Fruit fly (Drosophila melanogaster) whole organism, embryonic: ENCODE results near the gene Ac76E.
A peak's percentile ranks its signal among the peaks of the same experiment; 100 is the strongest.

ENCODE experiments used
- Antp ChIP-seq: fragments of 200-800 bp; sonication (Bioruptor generic); optimal IDR thresholded peaks from 3 replicates; lab custom pipeline; 2016; ENCODE audit warnings: missing biosample characterization, missing genetic modification characterization
- Asciz ChIP-seq: fragments of 200-800 bp; sonication (Bioruptor generic); optimal IDR thresholded peaks from 2 replicates; lab custom pipeline; 2017; ENCODE audit warnings: missing biosample characterization, mild to moderate bottlenecking, missing genetic modification characterization, missing genetic modification reagents
- Blimp-1 ChIP-seq: fragments of 200-800 bp; sonication (Bioruptor generic); optimal IDR thresholded peaks from 3 replicates; lab custom pipeline; 2018; ENCODE audit warnings: missing biosample characterization, missing genetic modification characterization, mild to moderate bottlenecking, moderate library complexity, missing genetic modification reagents
- CG10366 ChIP-seq: fragments of 200-800 bp; sonication (Bioruptor generic); IDR thresholded peaks from 2 replicates; pipeline ENCODE4 v1.3.6; 2022; ENCODE audit warnings: missing biosample characterization, missing genetic modification characterization
- CG10431 ChIP-seq: fragments of 200-800 bp; sonication (Bioruptor generic); optimal IDR thresholded peaks from 3 replicates; lab custom pipeline; 2018; ENCODE audit warnings: missing biosample characterization, mild to moderate bottlenecking, missing genetic modification characterization
- CG10979 ChIP-seq: fragments of 200-800 bp; sonication (Bioruptor generic); optimal IDR thresholded peaks from 2 replicates; lab custom pipeline; 2018; ENCODE audit warnings: missing biosample characterization, mild to moderate bottlenecking, missing genetic modification characterization, moderate library complexity
- CG11456 ChIP-seq: fragments of 200-800 bp; sonication (Bioruptor generic); IDR thresholded peaks from 3 replicates; pipeline ENCODE4 v1.3.6; 2022; ENCODE audit warnings: missing biosample characterization, missing genetic modification characterization
- CG13424 ChIP-seq: fragments of 200-800 bp; sonication (Bioruptor generic); optimal IDR thresholded peaks from 2 replicates; lab custom pipeline; 2019; ENCODE audit warnings: missing biosample characterization, mild to moderate bottlenecking, missing genetic modification characterization, moderate library complexity
- CG17568 ChIP-seq: fragments of 200-800 bp; sonication (Bioruptor generic); optimal IDR thresholded peaks from 2 replicates; lab custom pipeline; 2018; ENCODE audit warnings: missing biosample characterization, mild to moderate bottlenecking, missing genetic modification characterization, moderate library complexity
- CG17912 ChIP-seq: fragments of 200-800 bp; sonication (Bioruptor generic); optimal IDR thresholded peaks from 2 replicates; lab custom pipeline; 2018; ENCODE audit warnings: missing biosample characterization, mild to moderate bottlenecking, missing genetic modification characterization
- CG34224 ChIP-seq: fragments of 200-800 bp; sonication (Bioruptor generic); IDR thresholded peaks from 3 replicates; pipeline ENCODE4 v1.3.6; 2022; ENCODE audit warnings: missing biosample characterization, missing genetic modification characterization; ENCODE audit not compliant: partially characterized antibody
- CG3838 ChIP-seq: fragments of 200-800 bp; sonication (Bioruptor generic); optimal IDR thresholded peaks from 3 replicates; lab custom pipeline; 2016; ENCODE audit warnings: missing biosample characterization, missing genetic modification characterization
- CG5180 ChIP-seq: fragments of 200-800 bp; sonication (Bioruptor generic); optimal IDR thresholded peaks from 3 replicates; lab custom pipeline; 2017; ENCODE audit warnings: missing biosample characterization, missing genetic modification characterization, mild to moderate bottlenecking, moderate library complexity, missing genetic modification reagents
- CG6765 ChIP-seq: fragments of 200-800 bp; sonication (Bioruptor generic); optimal IDR thresholded peaks from 3 replicates; lab custom pipeline; 2017; ENCODE audit warnings: missing biosample characterization, mild to moderate bottlenecking, missing genetic modification characterization
- CG6791 ChIP-seq: fragments of 200-800 bp; sonication (Bioruptor generic); IDR thresholded peaks from 3 replicates; pipeline ENCODE4 v1.3.6; 2022; ENCODE audit warnings: missing biosample characterization, missing genetic modification characterization; ENCODE audit not compliant: partially characterized antibody
- CG6854 ChIP-seq: fragments of 200-800 bp; sonication (Bioruptor generic); optimal IDR thresholded peaks from 3 replicates; lab custom pipeline; 2017; ENCODE audit warnings: missing biosample characterization, mild to moderate bottlenecking, missing genetic modification characterization
- CG8281 ChIP-seq: fragments of 200-800 bp; sonication (Bioruptor generic); optimal IDR thresholded peaks from 2 replicates; lab custom pipeline; 2018; ENCODE audit warnings: missing biosample characterization, mild to moderate bottlenecking, missing genetic modification characterization, moderate library complexity
- CoRest ChIP-seq: fragments of 200-800 bp; sonication (Bioruptor generic); optimal IDR thresholded peaks from 3 replicates; lab custom pipeline; 2018; ENCODE audit warnings: missing biosample characterization, mild to moderate bottlenecking, missing genetic modification characterization, moderate library complexity
- Dad ChIP-seq: fragments of 200-800 bp; sonication (Bioruptor generic); optimal IDR thresholded peaks from 3 replicates; lab custom pipeline; 2016; ENCODE audit warnings: missing biosample characterization, missing genetic modification characterization
- GATAe ChIP-seq: fragments of 200-800 bp; sonication (Bioruptor generic); conservative IDR thresholded peaks from 2 replicates; pipeline ENCODE4 v1.3.6; 2022; ENCODE audit warnings: missing biosample characterization, missing genetic modification characterization
- HLH4C ChIP-seq: fragments of 200-800 bp; sonication (Bioruptor generic); IDR thresholded peaks from 3 replicates; pipeline ENCODE4 v1.3.6; 2022; ENCODE audit warnings: missing biosample characterization, missing genetic modification characterization; ENCODE audit not compliant: partially characterized antibody
- HLH54F ChIP-seq: fragments of 200-800 bp; sonication (Bioruptor generic); optimal IDR thresholded peaks from 3 replicates; lab custom pipeline; 2016; ENCODE audit warnings: missing biosample characterization, missing genetic modification characterization
- Hsf ChIP-seq: fragments of 200-800 bp; sonication (Bioruptor generic); optimal IDR thresholded peaks from 3 replicates; lab custom pipeline; 2016; ENCODE audit warnings: missing biosample characterization, missing genetic modification characterization
- Mrtf ChIP-seq: fragments of 200-800 bp; sonication (Bioruptor generic); IDR thresholded peaks from 3 replicates; pipeline ENCODE4 v1.3.6; 2022; ENCODE audit warnings: missing biosample characterization, missing genetic modification characterization
- NK7.1 ChIP-seq: fragments of 200-800 bp; sonication (Bioruptor generic); optimal IDR thresholded peaks from 3 replicates; lab custom pipeline; 2016; ENCODE audit warnings: missing biosample characterization, missing genetic modification characterization
- Nf-YB ChIP-seq: fragments of 200-800 bp; sonication (Bioruptor generic); optimal IDR thresholded peaks from 3 replicates; lab custom pipeline; 2019; ENCODE audit warnings: missing biosample characterization, mild to moderate bottlenecking, missing genetic modification characterization, moderate library complexity
- NfI ChIP-seq: fragments of 200-800 bp; sonication (Bioruptor generic); optimal IDR thresholded peaks from 3 replicates; lab custom pipeline; 2018; ENCODE audit warnings: missing biosample characterization, mild to moderate bottlenecking, missing genetic modification characterization, moderate library complexity
- Optix ChIP-seq: fragments of 200-800 bp; sonication (Bioruptor generic); IDR thresholded peaks from 3 replicates; pipeline ENCODE4 v1.3.6; 2022; ENCODE audit warnings: missing biosample characterization, missing genetic modification characterization
- PHDP ChIP-seq: fragments of 200-800 bp; sonication (Bioruptor generic); optimal IDR thresholded peaks from 3 replicates; lab custom pipeline; 2018; ENCODE audit warnings: missing biosample characterization, mild to moderate bottlenecking, missing genetic modification characterization, moderate library complexity
- Stat92E ChIP-seq, 3 experiments: fragments of >200 bp in 2 of 3; fragments of 200-800 bp in 1 of 3; sonication (Bioruptor generic) in 1 of 3; optimal IDR thresholded peaks; 2 replicates each; lab custom pipeline; 2017 to 2019; ENCODE audit warnings: missing biosample characterization in 3 of 3, missing genetic modification characterization in 3 of 3, mild to moderate bottlenecking in 1 of 3, moderate library complexity in 1 of 3
- Vsx1 ChIP-seq: fragments of 200-800 bp; sonication (Bioruptor generic); optimal IDR thresholded peaks from 2 replicates; lab custom pipeline; 2017; ENCODE audit warnings: missing biosample characterization, mild to moderate bottlenecking, missing genetic modification characterization, missing genetic modification reagents
- Xrp1 ChIP-seq: fragments of 200-800 bp; sonication (Bioruptor generic); IDR thresholded peaks from 2 replicates; pipeline ENCODE4 v1.3.6; 2022; ENCODE audit warnings: missing biosample characterization, missing genetic modification characterization
- al ChIP-seq: fragments of 200-800 bp; sonication (Bioruptor generic); IDR thresholded peaks from 2 replicates; pipeline ENCODE4 v1.3.6; 2022; ENCODE audit warnings: missing biosample characterization, missing genetic modification characterization
- ato ChIP-seq: fragments of 200-800 bp; sonication (Bioruptor generic); IDR thresholded peaks from 2 replicates; pipeline ENCODE4 v1.3.6; 2022; ENCODE audit warnings: missing biosample characterization, missing genetic modification characterization; ENCODE audit not compliant: partially characterized antibody
- dmrt99B ChIP-seq: fragments of 200-800 bp; sonication (Bioruptor generic); optimal IDR thresholded peaks from 2 replicates; lab custom pipeline; 2018; ENCODE audit warnings: missing biosample characterization, mild to moderate bottlenecking, missing genetic modification characterization, moderate library complexity
- ewg ChIP-seq: fragments of 200-800 bp; sonication (Bioruptor generic); optimal IDR thresholded peaks from 3 replicates; lab custom pipeline; 2017; ENCODE audit warnings: mild to moderate bottlenecking, missing biosample characterization, missing genetic modification reagents, missing genetic modification characterization
- ftz-f1 ChIP-seq: fragments of 200-800 bp; sonication (Bioruptor generic); optimal IDR thresholded peaks from 2 replicates; lab custom pipeline; 2016; ENCODE audit warnings: missing biosample characterization, missing genetic modification characterization
- hb ChIP-seq: fragments of 200-800 bp; sonication (Bioruptor generic); IDR thresholded peaks from 3 replicates; pipeline ENCODE4 v1.3.6; 2022; ENCODE audit warnings: missing biosample characterization, missing genetic modification characterization; ENCODE audit not compliant: partially characterized antibody
- kay ChIP-seq: fragments of 200-800 bp; sonication (Bioruptor generic); optimal IDR thresholded peaks from 2 replicates; lab custom pipeline; 2016; ENCODE audit warnings: missing biosample characterization, missing genetic modification characterization
- peb ChIP-seq: fragments of 200-800 bp; sonication (Bioruptor generic); IDR thresholded peaks from 2 replicates; pipeline ENCODE4 v1.3.6; 2022; ENCODE audit warnings: missing biosample characterization, missing genetic modification characterization
- sc ChIP-seq, 3 experiments: fragments of >200 bp in 2 of 3; fragments of 200-800 bp in 1 of 3; sonication (Bioruptor generic) in 1 of 3; optimal IDR thresholded peaks; 2 replicates in 2 of 3; 3 replicates in 1 of 3; lab custom pipeline; 2017; ENCODE audit warnings: mild to moderate bottlenecking in 1 of 3, missing biosample characterization in 1 of 3, missing genetic modification characterization in 1 of 3, missing genetic modification reagents in 1 of 3
- sens-2 ChIP-seq: fragments of 200-800 bp; sonication (Bioruptor generic); IDR thresholded peaks from 2 replicates; pipeline ENCODE4 v1.3.6; 2022; ENCODE audit warnings: missing biosample characterization, missing genetic modification characterization
- sim ChIP-seq: fragments of 200-800 bp; sonication (Bioruptor generic); IDR thresholded peaks from 2 replicates; pipeline ENCODE4 v1.3.6; 2022; ENCODE audit warnings: missing biosample characterization, missing genetic modification characterization
- sima ChIP-seq: fragments of 200-800 bp; sonication (Bioruptor generic); optimal IDR thresholded peaks from 2 replicates; lab custom pipeline; 2016; ENCODE audit warnings: missing biosample characterization, missing genetic modification characterization
- tll ChIP-seq, 2 experiments: fragments of 200-800 bp in 1 of 2; fragments of >200 bp in 1 of 2; sonication (Bioruptor generic) in 1 of 2; optimal IDR thresholded peaks; 2 replicates each; lab custom pipeline; 2017 to 2019; ENCODE audit warnings: missing biosample characterization in 2 of 2, missing genetic modification characterization in 2 of 2, mild to moderate bottlenecking in 1 of 2, moderate library complexity in 1 of 2
- trh ChIP-seq: fragments of 200-800 bp; sonication (Bioruptor generic); optimal IDR thresholded peaks from 2 replicates; lab custom pipeline; 2016; ENCODE audit warnings: missing biosample characterization, missing genetic modification characterization
- tup ChIP-seq: fragments of 200-800 bp; sonication (Bioruptor generic); optimal IDR thresholded peaks from 2 replicates; lab custom pipeline; 2016; ENCODE audit warnings: missing biosample characterization, mild to moderate bottlenecking, missing genetic modification characterization, moderate library complexity
- unc-4 ChIP-seq: fragments of 200-800 bp; sonication (Bioruptor generic); IDR thresholded peaks from 2 replicates; pipeline ENCODE4 v1.3.6; 2022; ENCODE audit warnings: missing biosample characterization, missing genetic modification characterization; ENCODE audit not compliant: partially characterized antibody
- vvl ChIP-seq: fragments of 200-800 bp; sonication (Bioruptor generic); IDR thresholded peaks from 2 replicates; pipeline ENCODE4 v1.3.6; 2022; ENCODE audit warnings: missing biosample characterization, missing genetic modification characterization

Ac76E gene

DNA sequence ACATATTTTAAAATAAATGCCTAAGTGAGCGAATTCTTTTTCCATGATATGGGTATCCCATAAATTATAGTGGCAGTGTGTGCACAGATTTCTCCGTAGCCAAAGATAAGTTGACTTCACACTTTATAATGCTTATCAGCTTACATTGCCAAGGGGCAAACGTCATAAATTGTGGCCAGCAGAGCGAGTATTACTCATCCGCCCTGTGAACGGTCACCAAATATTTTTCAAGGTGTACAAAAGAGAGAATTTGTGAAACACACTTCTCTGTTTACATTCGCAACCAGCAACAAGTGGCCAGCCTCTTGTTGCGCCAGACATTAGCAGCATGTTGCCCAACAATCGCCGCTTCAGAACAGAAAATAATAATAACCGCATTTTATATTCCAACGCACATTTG lies 6.2 kb upstream of the Ac76E start (continued):
- TF ChIP-seq Dad (GFP tag; lab: Kevin White, UChicago) (no peak), NK7.1 (GFP tag; lab: Kevin White, UChicago) (peak; percentile 2), CG13424 (peak; percentile 24), CG6854 (GFP tag; lab: Kevin White, UChicago) (peak; percentile 23), Vsx1 (GFP tag; lab: Kevin White, UChicago) (peak; percentile 59), ftz-f1 (no peak), Nf-YB (no peak), CG17912 (GFP tag; lab: Kevin White, UChicago) (peak; percentile 69), CoRest (tag; lab: Kevin White, UChicago) (no peak), NfI (peak; percentile 21), Hsf (GFP tag; lab: Kevin White, UChicago) (no peak), trh (no peak), Blimp-1 (GFP tag; lab: Kevin White, UChicago) (no peak), peb (GFP tag; lab: Robert Waterston, UW) (no peak), tup (GFP tag; lab: Kevin White, UChicago) (no peak), sens-2 (GFP tag; lab: Robert Waterston, UW) (peak; percentile 77), CG10366 (GFP tag; lab: Robert Waterston, UW) (no peak), kay (GFP tag; lab: Kevin White, UChicago) (peak; percentile 80), CG5180 (GFP tag; lab: Kevin White, UChicago) (peak; percentile 33), Stat92E (GFP tag; optimal IDR thresholded peaks at IDR 0.05; lab: Kevin White, UChicago) (no peak), ato (no peak), CG8281 (tag; lab: Kevin White, UChicago) (peak; percentile 25), unc-4 (GFP tag; lab: Robert Waterston, UW) (no peak), CG34224 (no peak), sim (GFP tag; lab: Robert Waterston, UW) (no peak), sima (GFP tag; lab: Kevin White, UChicago) (no peak), dmrt99B (tag; lab: Kevin White, UChicago) (peak; percentile 40), hb (GFP tag; lab: Robert Waterston, UW) (no peak), CG3838 (GFP tag; lab: Kevin White, UChicago) (no peak), sc (optimal IDR thresholded peaks at IDR 0.05; lab: Kevin White, UChicago) (no peak), sc (GFP tag; optimal IDR thresholded peaks at IDR 0.05; lab: Kevin White, UChicago) (peak; percentile 4), GATAe (0 out of 2 replicates have a peak, but pooled peaks have one; percentile 33), CG10431 (peak; percentile 24), vvl (GFP tag; lab: Robert Waterston, UW) (peak; percentile 75), CG6791 (GFP tag; lab: Robert Waterston, UW) (no peak), CG10979 (tag; lab: Kevin White, UChicago) (no peak), CG6765 (GFP tag; lab: Kevin White, UChicago) (peak; percentile 3), Xrp1 (0 out of 2 replicates have a peak, but pooled peaks have one; percentile 24), Antp (GFP tag; lab: Kevin White, UChicago) (peak; percentile 17), HLH4C (GFP tag; lab: Robert Waterston, UW) (no peak), CG17568 (GFP tag; lab: Kevin White, UChicago) (peak; percentile 62), Asciz (GFP tag; lab: Kevin White, UChicago) (peak; percentile 56), ewg (GFP tag; lab: Kevin White, UChicago) (no peak), tll (GFP tag; optimal IDR thresholded peaks at IDR 0.05; lab: Kevin White, UChicago) (no peak), HLH54F (no peak), CG11456 (no peak), PHDP (tag; lab: Kevin White, UChicago) (peak; percentile 60), al (no peak), Optix (no peak), Mrtf (no peak)
